Worm (Caenorhabditis elegans): ENCODE results near the gene F20A1.4.
A peak's percentile ranks its signal among the peaks of the same experiment; 100 is the strongest.

F20A1.4 gene

DNA sequence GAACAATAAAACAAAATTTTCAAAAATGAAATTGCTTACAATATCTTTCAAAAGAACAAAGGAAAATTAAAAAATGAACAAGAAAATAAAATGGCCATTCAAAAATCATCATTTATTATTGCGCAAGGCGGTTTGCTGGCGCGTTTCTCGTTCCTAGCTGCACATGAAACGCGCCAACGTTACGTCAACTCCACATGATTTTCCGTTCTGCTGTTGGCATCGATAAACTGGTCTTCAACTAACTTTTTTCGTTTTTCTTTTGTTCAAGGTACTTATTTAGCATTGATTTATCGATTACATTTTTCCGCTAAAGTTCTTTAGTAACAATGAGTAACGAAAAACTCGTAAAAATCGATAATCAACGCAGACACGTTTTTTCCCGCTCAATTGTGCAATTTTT, 38.7 kb upstream of the F20A1.4 start, which contains the start of the genes Y57E12AL.6 and Y57E12AL.1 (continued):
- no peak for TF ChIP-seq pha-4 (GFP tag; IDR thresholded peaks at IDR 0.05)
- TF ChIP-seq pha-4 (tag; optimal IDR thresholded peaks at IDR 0.05) = no peak
- peak; percentile 93 for TF ChIP-seq aha-1 (tag)
- peak; percentile 64 for TF ChIP-seq T26A8.4 (GFP tag; IDR thresholded peaks at IDR 0.05)
- no peak for TF ChIP-seq daf-19 (GFP tag; conservative IDR thresholded peaks at IDR 0.05)

DNA sequence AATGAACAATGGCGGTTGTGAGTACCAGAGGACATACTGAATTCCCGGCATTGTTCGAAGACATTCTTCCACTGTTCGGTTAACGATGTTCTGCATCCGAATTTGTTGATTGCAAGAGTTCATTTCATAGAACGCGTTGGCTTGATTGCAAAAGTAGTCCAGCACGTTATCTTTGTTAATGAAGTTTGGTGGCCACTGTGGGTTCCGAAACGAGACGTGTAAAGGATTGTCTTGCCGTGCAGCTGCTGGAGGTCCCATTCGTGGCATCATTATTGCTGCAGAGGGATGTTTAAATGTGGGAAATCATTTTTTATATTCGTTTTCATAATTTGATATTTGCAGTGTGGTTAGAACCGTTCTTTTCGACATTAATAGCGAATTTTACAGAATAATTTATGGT, 37.7 kb upstream of the F20A1.4 start, which contains the start of gene mdt-6:
mdt-6 (minus strand) TSS at position 275 of the 400 bp plus-strand sequence.
- TF ChIP-seq ctbp-1 (GFP tag; IDR thresholded peaks at IDR 0.05) (0 out of 2 replicates have a peak, but pooled peaks have one; percentile 11), ceh-28 (tag; optimal IDR thresholded peaks at IDR 0.05) (no peak), vab-7 (GFP tag; IDR thresholded peaks at IDR 0.05) (no peak), mep-1 (tag; optimal IDR thresholded peaks at IDR 0.05) (no peak), T26A8.4 (GFP tag; IDR thresholded peaks at IDR 0.05) (peak; percentile 53), ceh-82 (tag; optimal IDR thresholded peaks at IDR 0.05) (no peak), aha-1 (tag) (peak; percentile 84), daf-12 (tag; optimal IDR thresholded peaks at IDR 0.05) (no peak), lim-7 (GFP tag; IDR thresholded peaks at IDR 0.05) (no peak), unc-62 (GFP tag; optimal IDR thresholded peaks at IDR 0.05 in 1 of 2) (peak in 1 of 2 experiments; percentile 88), unc-62 (tag; optimal IDR thresholded peaks at IDR 0.05) (no peak), snpc-1.2 (GFP tag; IDR thresholded peaks at IDR 0.05) (0 out of 2 replicates have a peak, but pooled peaks have one; percentile 26), skn-1 (tag; optimal IDR thresholded peaks at IDR 0.05) (no peak), F10B5.3 (tag; optimal IDR thresholded peaks at IDR 0.05) (no peak)

ce11 chrV:7057795-7058194, 36.1 kb upstream of the F20A1.4 start, which contains the start of gene Y57E12AL.2:
Gene Y57E12AL.2, plus strand, starts transcription at chrV:7058095.
- peak; percentile 21 for TF ChIP-seq aha-1 (tag)

DNA sequence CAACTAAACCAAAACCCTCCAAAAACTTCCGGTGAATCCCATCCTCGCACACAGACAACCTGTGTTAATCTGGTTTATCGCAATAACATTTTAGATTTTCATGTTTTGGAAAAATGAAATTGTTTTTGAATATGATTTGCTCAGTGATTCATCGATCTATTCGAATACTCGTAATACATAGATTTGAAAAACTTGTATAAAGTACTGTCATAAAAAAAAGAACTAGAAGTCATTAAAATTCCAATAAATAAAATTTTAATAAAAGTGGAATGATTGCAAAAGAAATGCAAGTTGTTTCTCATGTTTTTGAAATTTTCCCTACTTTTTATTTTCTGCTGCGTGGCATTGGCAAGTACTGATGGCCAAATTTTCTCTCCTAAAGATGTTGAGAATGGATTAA, 32.9 kb upstream of the F20A1.4 start, which contains the start of gene spig-8:
spig-8 (plus strand) TSS at position 301 of the 400 bp plus-strand sequence.
- TF ChIP-seq madf-5 (GFP tag; IDR thresholded peaks at IDR 0.05) = no peak
- TF ChIP-seq pqm-1 (tag; optimal IDR thresholded peaks at IDR 0.05) = no peak
- no peak for TF ChIP-seq unc-130 (GFP tag; optimal IDR thresholded peaks at IDR 0.05)
- TF ChIP-seq unc-62 (GFP tag; optimal IDR thresholded peaks at IDR 0.05 in 1 of 2) = no peak
- TF ChIP-seq unc-62 (tag; optimal IDR thresholded peaks at IDR 0.05) = no peak
- TF ChIP-seq zip-11 (GFP tag; IDR thresholded peaks at IDR 0.05) = no peak
- no peak for TF ChIP-seq F44E2.7 (GFP tag; IDR thresholded peaks at IDR 0.05)
- no peak for TF ChIP-seq ceh-28 (tag; optimal IDR thresholded peaks at IDR 0.05)
- TF ChIP-seq Y5F2A.4 (GFP tag; optimal IDR thresholded peaks at IDR 0.05) = no peak
- TF ChIP-seq nhr-102 (tag; optimal IDR thresholded peaks at IDR 0.05) = no peak
- no peak for TF ChIP-seq attf-4 (tag; optimal IDR thresholded peaks at IDR 0.05)
- TF ChIP-seq saeg-2 (GFP tag; IDR thresholded peaks at IDR 0.05) = no peak
- no peak for TF ChIP-seq zfp-3 (GFP tag; conservative IDR thresholded peaks at IDR 0.05)
- no peak for TF ChIP-seq daf-8 (GFP tag; IDR thresholded peaks at IDR 0.05)
- TF ChIP-seq ces-1 (GFP tag; optimal IDR thresholded peaks at IDR 0.05) = no peak
- no peak for TF ChIP-seq aly-2 (tag; optimal IDR thresholded peaks at IDR 0.05)
- no peak for TF ChIP-seq ztf-11 (tag; optimal IDR thresholded peaks at IDR 0.05)
- no peak for TF ChIP-seq nhr-111 (GFP tag; optimal IDR thresholded peaks at IDR 0.05)

ce11 chrV:7053100-7053499, 31.4 kb upstream of the F20A1.4 start, which contains the start of gene txt-17:
Gene txt-17, minus strand, starts transcription at chrV:7053200.
- TF ChIP-seq lin-39 (tag; optimal IDR thresholded peaks at IDR 0.05) (no peak), ZK546.5 (tag; optimal IDR thresholded peaks at IDR 0.05) (no peak), skn-1 (tag; optimal IDR thresholded peaks at IDR 0.05) (no peak), T26A8.4 (GFP tag; IDR thresholded peaks at IDR 0.05) (no peak), lir-3 (tag; optimal IDR thresholded peaks at IDR 0.05) (no peak), Y48G9A.11 (GFP tag; IDR thresholded peaks at IDR 0.05) (no peak), fkh-10 (GFP tag; optimal IDR thresholded peaks at IDR 0.05) (no peak), rbr-2 (tag; optimal IDR thresholded peaks at IDR 0.05) (no peak), unc-130 (GFP tag; optimal IDR thresholded peaks at IDR 0.05) (no peak)

All from whole organism, L4 larva.